Fruit fly (Drosophila melanogaster) whole organism, embryonic: Measurements from ENCODE around the gene CG32413.

Source experiments
- Aef1 ChIP-seq: fragments of 200-800 bp; sonication (Bioruptor generic); IDR thresholded peaks from 3 replicates; pipeline ENCODE4 v1.3.6; 2022; ENCODE audit warnings: missing biosample characterization, missing genetic modification characterization
- Asciz ChIP-seq: fragments of 200-800 bp; sonication (Bioruptor generic); optimal IDR thresholded peaks from 2 replicates; lab custom pipeline; 2017; ENCODE audit warnings: missing biosample characterization, mild to moderate bottlenecking, missing genetic modification characterization, missing genetic modification reagents
- Atf3 ChIP-seq: fragments of 200-800 bp; sonication (Bioruptor generic); optimal IDR thresholded peaks from 3 replicates; lab custom pipeline; 2016; ENCODE audit warnings: missing biosample characterization, missing genetic modification characterization
- Blimp-1 ChIP-seq: fragments of 200-800 bp; sonication (Bioruptor generic); optimal IDR thresholded peaks from 3 replicates; lab custom pipeline; 2018; ENCODE audit warnings: missing biosample characterization, missing genetic modification characterization, mild to moderate bottlenecking, moderate library complexity, missing genetic modification reagents
- CG11398 ChIP-seq: fragments of 200-800 bp; sonication (Bioruptor generic); optimal IDR thresholded peaks from 2 replicates; lab custom pipeline; 2016; ENCODE audit warnings: missing biosample characterization, missing genetic modification characterization
- CG13624 ChIP-seq: fragments of 200-800 bp; sonication (Bioruptor generic); optimal IDR thresholded peaks from 2 replicates; lab custom pipeline; 2016; ENCODE audit warnings: missing biosample characterization, missing genetic modification characterization
- CG13775 ChIP-seq: fragments of 200-800 bp; sonication (Bioruptor generic); optimal IDR thresholded peaks from 3 replicates; lab custom pipeline; 2017; ENCODE audit warnings: missing biosample characterization, mild to moderate bottlenecking, missing genetic modification characterization
- CG13894 ChIP-seq: fragments of 200-800 bp; sonication (Bioruptor generic); optimal IDR thresholded peaks from 3 replicates; lab custom pipeline; 2018; ENCODE audit warnings: missing biosample characterization, mild to moderate bottlenecking, missing genetic modification characterization, moderate library complexity
- CG14710 ChIP-seq: fragments of 200-800 bp; sonication (Bioruptor generic); optimal IDR thresholded peaks from 3 replicates; lab custom pipeline; 2019; ENCODE audit warnings: missing biosample characterization, mild to moderate bottlenecking, missing genetic modification characterization, moderate library complexity
- CG15479 ChIP-seq: fragments of 200-800 bp; sonication (Bioruptor generic); optimal IDR thresholded peaks from 3 replicates; lab custom pipeline; 2019; ENCODE audit warnings: missing biosample characterization, mild to moderate bottlenecking, missing genetic modification characterization, moderate library complexity
- CG1602 ChIP-seq: fragments of 200-800 bp; sonication (Bioruptor generic); optimal IDR thresholded peaks from 3 replicates; lab custom pipeline; 2016; ENCODE audit warnings: missing biosample characterization, missing genetic modification characterization
- CG1647 ChIP-seq: fragments of 200-800 bp; sonication (Bioruptor generic); optimal IDR thresholded peaks from 3 replicates; lab custom pipeline; 2016; ENCODE audit warnings: missing biosample characterization, missing genetic modification characterization
- CG2712 ChIP-seq: fragments of 200-800 bp; optimal IDR thresholded peaks from 3 replicates; lab custom pipeline; 2019; ENCODE audit warnings: missing biosample characterization, mild to moderate bottlenecking, missing genetic modification characterization, moderate library complexity
- CG34224 ChIP-seq: fragments of 200-800 bp; sonication (Bioruptor generic); IDR thresholded peaks from 3 replicates; pipeline ENCODE4 v1.3.6; 2022; ENCODE audit warnings: missing biosample characterization, missing genetic modification characterization; ENCODE audit not compliant: partially characterized antibody
- CG6272 ChIP-seq: fragments of 200-800 bp; sonication (Bioruptor generic); IDR thresholded peaks from 2 replicates; pipeline ENCODE4 v1.3.6; 2022; ENCODE audit warnings: missing biosample characterization, missing genetic modification characterization
- CG7271 ChIP-seq: fragments of 200-800 bp; sonication (Bioruptor generic); optimal IDR thresholded peaks from 2 replicates; lab custom pipeline; 2018; ENCODE audit warnings: missing biosample characterization, mild to moderate bottlenecking, missing genetic modification characterization, moderate library complexity
- CG8089 ChIP-seq: fragments of 200-800 bp; sonication (Bioruptor generic); optimal IDR thresholded peaks from 3 replicates; lab custom pipeline; 2016; ENCODE audit warnings: missing biosample characterization, missing genetic modification characterization
- CG9727 ChIP-seq: fragments of 200-800 bp; sonication (Bioruptor generic); optimal IDR thresholded peaks from 3 replicates; lab custom pipeline; 2017; ENCODE audit warnings: missing biosample characterization, mild to moderate bottlenecking, missing genetic modification characterization
- Fer2 ChIP-seq: fragments of 200-800 bp; sonication (Bioruptor generic); optimal IDR thresholded peaks from 2 replicates; lab custom pipeline; 2018; ENCODE audit warnings: missing biosample characterization, mild to moderate bottlenecking, missing genetic modification characterization, moderate library complexity
- HLH3B ChIP-seq: fragments of 200-800 bp; sonication (Bioruptor generic); IDR thresholded peaks from 2 replicates; pipeline ENCODE4 v1.3.6; 2022; ENCODE audit warnings: missing biosample characterization, missing genetic modification characterization
- Kr ChIP-seq: fragments of 200-800 bp; sonication (Bioruptor generic); optimal IDR thresholded peaks from 2 replicates; lab custom pipeline; 2017; ENCODE audit warnings: missing biosample characterization, mild to moderate bottlenecking, missing genetic modification characterization
- Lpt ChIP-seq: fragments of >200 bp; optimal IDR thresholded peaks from 2 replicates; lab custom pipeline; 2018; ENCODE audit warnings: missing biosample characterization, missing genetic modification characterization
- Mad ChIP-seq: fragments of 200-800 bp; sonication (Bioruptor generic); optimal IDR thresholded peaks from 2 replicates; lab custom pipeline; 2016; ENCODE audit warnings: missing biosample characterization, missing genetic modification characterization
- Mes4 ChIP-seq: fragments of 200-800 bp; sonication (Bioruptor generic); optimal IDR thresholded peaks from 2 replicates; lab custom pipeline; 2016; ENCODE audit warnings: missing biosample characterization, missing genetic modification characterization
- Myb ChIP-seq: fragments of 200-800 bp; sonication (Bioruptor generic); optimal IDR thresholded peaks from 2 replicates; lab custom pipeline; 2016; ENCODE audit warnings: missing biosample characterization, missing genetic modification characterization
- NC2α ChIP-seq: fragments of 200-800 bp; sonication (Bioruptor generic); optimal IDR thresholded peaks from 2 replicates; lab custom pipeline; 2016; ENCODE audit warnings: missing biosample characterization, missing genetic modification characterization
- Xrp1 ChIP-seq: fragments of 200-800 bp; sonication (Bioruptor generic); IDR thresholded peaks from 2 replicates; pipeline ENCODE4 v1.3.6; 2022; ENCODE audit warnings: missing biosample characterization, missing genetic modification characterization
- az2 ChIP-seq: fragments of 200-800 bp; sonication (Bioruptor generic); optimal IDR thresholded peaks from 3 replicates; lab custom pipeline; 2016; ENCODE audit warnings: missing biosample characterization, missing genetic modification characterization
- cad ChIP-seq: fragments of >200 bp; optimal IDR thresholded peaks from 2 replicates; lab custom pipeline; 2017; ENCODE audit warnings: missing biosample characterization, missing genetic modification characterization
- crc ChIP-seq: fragments of 200-800 bp; sonication (Bioruptor generic); optimal IDR thresholded peaks from 2 replicates; lab custom pipeline; 2016; ENCODE audit warnings: missing biosample characterization, missing genetic modification characterization
- dan ChIP-seq: fragments of 200-800 bp; sonication (Bioruptor generic); IDR thresholded peaks from 2 replicates; pipeline ENCODE4 v1.3.6; 2022; ENCODE audit warnings: missing biosample characterization, missing genetic modification characterization
- dmrt11E ChIP-seq: fragments of 200-800 bp; sonication (Bioruptor generic); optimal IDR thresholded peaks from 3 replicates; lab custom pipeline; 2018; ENCODE audit warnings: missing biosample characterization, mild to moderate bottlenecking, missing genetic modification characterization, moderate library complexity
- dysf ChIP-seq: fragments of 200-800 bp; sonication (Bioruptor generic); IDR thresholded peaks from 3 replicates; pipeline ENCODE4 v1.3.6; 2022; ENCODE audit warnings: missing biosample characterization, missing genetic modification characterization
- gcm ChIP-seq: fragments of 200-800 bp; sonication (Bioruptor generic); optimal IDR thresholded peaks from 2 replicates; lab custom pipeline; 2019; ENCODE audit warnings: missing biosample characterization, mild to moderate bottlenecking, missing genetic modification characterization, moderate library complexity
- gro ChIP-seq: fragments of 200-800 bp; sonication (Bioruptor generic); optimal IDR thresholded peaks from 2 replicates; lab custom pipeline; 2016; ENCODE audit warnings: missing biosample characterization, missing genetic modification characterization
- ind ChIP-seq: fragments of 200-800 bp; sonication (Bioruptor generic); optimal IDR thresholded peaks from 3 replicates; lab custom pipeline; 2016; ENCODE audit warnings: missing biosample characterization, missing genetic modification characterization
- jing ChIP-seq: fragments of 200-800 bp; sonication (Bioruptor generic); optimal IDR thresholded peaks from 2 replicates; lab custom pipeline; 2018; ENCODE audit warnings: missing biosample characterization, mild to moderate bottlenecking, missing genetic modification characterization
- ken ChIP-seq: fragments of 200-800 bp; sonication (Bioruptor generic); IDR thresholded peaks from 3 replicates; pipeline ENCODE4 v1.3.6; 2022; ENCODE audit warnings: missing biosample characterization, missing genetic modification characterization
- klu ChIP-seq: fragments of 200-800 bp; sonication (Bioruptor generic); IDR thresholded peaks from 2 replicates; pipeline ENCODE4 v1.3.6; 2022; ENCODE audit warnings: missing biosample characterization, missing genetic modification characterization
- lbe ChIP-seq: fragments of 200-800 bp; sonication (Bioruptor generic); optimal IDR thresholded peaks from 2 replicates; lab custom pipeline; 2016; ENCODE audit warnings: missing biosample characterization, mild to moderate bottlenecking, missing genetic modification characterization
- lmd ChIP-seq: fragments of 200-800 bp; sonication (Bioruptor generic); IDR thresholded peaks from 2 replicates; pipeline ENCODE4 v1.3.6; 2022; ENCODE audit warnings: missing biosample characterization, missing genetic modification characterization
- nerfin-1 ChIP-seq: fragments of 200-800 bp; sonication (Bioruptor generic); optimal IDR thresholded peaks from 3 replicates; lab custom pipeline; 2019; ENCODE audit warnings: missing biosample characterization, mild to moderate bottlenecking, missing genetic modification characterization, moderate library complexity
- otp ChIP-seq: fragments of 200-800 bp; sonication (Bioruptor generic); IDR thresholded peaks from 3 replicates; pipeline ENCODE4, ENCODE4 v1.3.6; 2022; ENCODE audit warnings: missing biosample characterization, missing genetic modification characterization
- phol ChIP-seq: fragments of 200-800 bp; sonication (Bioruptor generic); optimal IDR thresholded peaks from 3 replicates; lab custom pipeline; 2018; ENCODE audit warnings: missing biosample characterization, mild to moderate bottlenecking, missing genetic modification characterization, moderate library complexity
- pita ChIP-seq: fragments of 200-800 bp; sonication (Bioruptor generic); optimal IDR thresholded peaks from 2 replicates; lab custom pipeline; 2017; ENCODE audit warnings: missing biosample characterization, mild to moderate bottlenecking, missing genetic modification characterization
- pnt ChIP-seq: fragments of 200-800 bp; sonication (Bioruptor generic); optimal IDR thresholded peaks from 3 replicates; lab custom pipeline; 2016; ENCODE audit warnings: missing biosample characterization, missing genetic modification characterization
- pros ChIP-seq: fragments of 200-800 bp; sonication (Bioruptor generic); optimal IDR thresholded peaks from 3 replicates; lab custom pipeline; 2019; ENCODE audit warnings: missing biosample characterization, mild to moderate bottlenecking, missing genetic modification characterization, moderate library complexity
- sens ChIP-seq: fragments of 200-800 bp; sonication (Bioruptor generic); peaks from one replicate; lab custom pipeline; 2016; ENCODE audit warnings: missing biosample characterization, missing genetic modification characterization
- slp2 ChIP-seq: fragments of 200-800 bp; sonication (Bioruptor generic); optimal IDR thresholded peaks from 2 replicates; lab custom pipeline; 2016; ENCODE audit warnings: missing biosample characterization, missing genetic modification characterization
- ssp ChIP-seq: fragments of 200-800 bp; sonication (Bioruptor generic); IDR thresholded peaks from 2 replicates; pipeline ENCODE4 v1.3.6; 2022; ENCODE audit warnings: missing biosample characterization, missing genetic modification characterization
- stwl ChIP-seq: fragments of 200-800 bp; sonication (Bioruptor generic); optimal IDR thresholded peaks from 3 replicates; lab custom pipeline; 2018; ENCODE audit warnings: missing biosample characterization, mild to moderate bottlenecking, missing genetic modification characterization, moderate library complexity
- tll ChIP-seq, 2 experiments: fragments of 200-800 bp in 1 of 2; fragments of >200 bp in 1 of 2; sonication (Bioruptor generic) in 1 of 2; optimal IDR thresholded peaks; 2 replicates each; lab custom pipeline; 2017 to 2019; ENCODE audit warnings: missing biosample characterization in 2 of 2, missing genetic modification characterization in 2 of 2, mild to moderate bottlenecking in 1 of 2, moderate library complexity in 1 of 2

Gene CG32413

dm6 chr3L:5856919-5857318 lies 46.9 kb downstream of the CG32413 start (continued):
- no peak for TF ChIP-seq gro (GFP tag; lab: Kevin White, UChicago)
- peak; percentile 11 for TF ChIP-seq Mes4
- TF ChIP-seq NC2α (GFP tag; lab: Kevin White, UChicago): peak; percentile 6
- TF ChIP-seq pita (GFP tag; lab: Kevin White, UChicago): no peak
- no peak for TF ChIP-seq pros (GFP tag; lab: Kevin White, UChicago)
- TF ChIP-seq nerfin-1: peak; percentile 11
- peak; percentile 35 for TF ChIP-seq az2 (GFP tag; lab: Kevin White, UChicago)
- peak; percentile 15 for TF ChIP-seq slp2 (GFP tag; lab: Kevin White, UChicago)
- no peak for TF ChIP-seq lbe (GFP tag; lab: Kevin White, UChicago)
- TF ChIP-seq ind (GFP tag; lab: Kevin White, UChicago): no peak
- TF ChIP-seq Myb (GFP tag; lab: Kevin White, UChicago): no peak
- TF ChIP-seq tll (GFP tag; optimal IDR thresholded peaks at IDR 0.05; lab: Kevin White, UChicago): peak; percentile 20 to 84
- TF ChIP-seq Xrp1 (GFP tag; lab: Robert Waterston, UW): peak; percentile 79
- peak; percentile 7 for TF ChIP-seq jing (GFP tag; lab: Kevin White, UChicago)
- TF ChIP-seq Fer2 (tag; lab: Kevin White, UChicago): no peak
- peak; percentile 62 for TF ChIP-seq phol (tag; lab: Kevin White, UChicago)
- peak; percentile 25 for TF ChIP-seq gcm (GFP tag; lab: Kevin White, UChicago)
- TF ChIP-seq dmrt11E (tag; lab: Kevin White, UChicago): peak; percentile 88
- TF ChIP-seq lmd: no peak
- TF ChIP-seq CG1647: no peak
- no peak for TF ChIP-seq klu (GFP tag; lab: Robert Waterston, UW)
- peak; percentile 64 for TF ChIP-seq CG7271 (tag; lab: Kevin White, UChicago)
- TF ChIP-seq Asciz (GFP tag; lab: Kevin White, UChicago): no peak
- TF ChIP-seq Kr: peak; percentile 54
- no peak for TF ChIP-seq CG13894 (tag; lab: Kevin White, UChicago)
- peak; percentile 43 for TF ChIP-seq CG1602 (GFP tag; lab: Kevin White, UChicago)
- no peak for TF ChIP-seq ssp (GFP tag; lab: Robert Waterston, UW)
- peak; percentile 5 for TF ChIP-seq Mad
- peak; percentile 47 for TF ChIP-seq Atf3 (GFP tag; lab: Kevin White, UChicago)
- TF ChIP-seq CG34224 (GFP tag; lab: Robert Waterston, UW): no peak
- TF ChIP-seq CG8089 (GFP tag; lab: Kevin White, UChicago): peak; percentile 27
- peak; percentile 66 for TF ChIP-seq CG13775 (GFP tag; lab: Kevin White, UChicago)
- no peak for TF ChIP-seq Lpt
- TF ChIP-seq CG15479 (GFP tag; lab: Kevin White, UChicago): peak; percentile 87
- TF ChIP-seq stwl: peak; percentile 26
- TF ChIP-seq otp (GFP tag; lab: Robert Waterston, UW): no peak
- TF ChIP-seq CG13624: no peak
- peak; percentile 80 for TF ChIP-seq CG2712 (tag; lab: Kevin White, UChicago)
- TF ChIP-seq sens (GFP tag; lab: Kevin White, UChicago): peak; percentile 90
- no peak for TF ChIP-seq cad
- TF ChIP-seq dysf (GFP tag; lab: Robert Waterston, UW): no peak
- no peak for TF ChIP-seq HLH3B
- peak; percentile 3 for TF ChIP-seq Blimp-1 (GFP tag; lab: Kevin White, UChicago)
- TF ChIP-seq CG14710 (tag; lab: Kevin White, UChicago): peak; percentile 72
- no peak for TF ChIP-seq ken (GFP tag; lab: Robert Waterston, UW)
- TF ChIP-seq Aef1 (GFP tag; lab: Robert Waterston, UW): no peak
- peak; percentile 14 for TF ChIP-seq CG11398 (GFP tag; lab: Kevin White, UChicago)
- peak; percentile 58 for TF ChIP-seq dan (GFP tag; lab: Robert Waterston, UW)
- TF ChIP-seq pnt (GFP tag; lab: Kevin White, UChicago): peak; percentile 16
- no peak for TF ChIP-seq CG6272 (GFP tag; lab: Robert Waterston, UW)
- peak; percentile 85 for TF ChIP-seq CG9727 (GFP tag; lab: Kevin White, UChicago)
- peak; percentile 17 for TF ChIP-seq crc
